Worm (Caenorhabditis elegans) whole organism, L4 larva: ENCODE measurements around the gene tag-280.

Source experiments
- T26A8.4 ChIP-seq: fragments of 200-800 bp; sonication (Bioruptor generic); IDR thresholded peaks from 2 replicates; pipeline ENCODE4 v1.3.6; 2022; ENCODE audit warnings: missing genetic modification characterization, missing compliant biosample characterization
- ceh-20 ChIP-seq: fragments of 200-800 bp; sonication (Bioruptor generic); IDR thresholded peaks from 2 replicates; pipeline ENCODE4 v1.3.6; 2022; ENCODE audit warnings: missing genetic modification reagents, missing genetic modification characterization, missing compliant biosample characterization
- ceh-28 ChIP-seq: fragments of 150-350 bp; optimal IDR thresholded peaks from 2 replicates; lab custom pipeline; 2014; ENCODE audit warnings: missing biosample characterization, missing genetic modification reagents, missing genetic modification characterization
- ceh-32 ChIP-seq: sonication (generic microtip); optimal IDR thresholded peaks from 2 replicates; lab custom pipeline; 2016; ENCODE audit warnings: mild to moderate bottlenecking, missing genetic modification characterization, missing compliant biosample characterization; ENCODE audit not compliant: poor library complexity
- cey-2 ChIP-seq: sonication (generic microtip); optimal IDR thresholded peaks from 3 replicates; lab custom pipeline; 2017; ENCODE audit warnings: missing genetic modification characterization, mild to moderate bottlenecking, missing compliant biosample characterization, antibody characterized with exemption, borderline replicate concordance; ENCODE audit not compliant: insufficient read depth
- daf-12 ChIP-seq: fragments of 150-350 bp; optimal IDR thresholded peaks from 2 replicates; lab custom pipeline; 2014; ENCODE audit warnings: missing biosample characterization, missing genetic modification reagents, missing genetic modification characterization
- daf-16 ChIP-seq, 3 experiments: sonication (generic microtip); optimal IDR thresholded peaks; 2 replicates each; lab custom pipeline; 2016 to 2017; ENCODE audit warnings: missing genetic modification characterization in 3 of 3, missing genetic modification reagents in 3 of 3, mild to moderate bottlenecking in 2 of 3, missing compliant biosample characterization in 2 of 3, missing biosample characterization in 1 of 3, moderate library complexity in 1 of 3
- daf-8 ChIP-seq: fragments of 200-800 bp; sonication (Bioruptor generic); IDR thresholded peaks from 2 replicates; pipeline ENCODE4 v1.3.6; 2022; ENCODE audit warnings: missing genetic modification characterization, missing compliant biosample characterization
- dmd-6 ChIP-seq: fragments of 200-800 bp; sonication (Bioruptor generic); IDR thresholded peaks from 2 replicates; pipeline ENCODE4 v1.3.6; 2022; ENCODE audit warnings: missing genetic modification reagents, missing genetic modification characterization, missing compliant biosample characterization
- dmd-9 ChIP-seq: fragments of 200-800 bp; sonication (Bioruptor generic); IDR thresholded peaks from 2 replicates; pipeline ENCODE4 v1.3.6; 2022; ENCODE audit warnings: missing genetic modification reagents, missing genetic modification characterization, missing compliant biosample characterization
- dve-1 ChIP-seq: sonication (generic microtip); optimal IDR thresholded peaks from 2 replicates; lab custom pipeline; 2017; ENCODE audit warnings: antibody characterized with exemption, mild to moderate bottlenecking, missing genetic modification characterization, missing compliant biosample characterization; ENCODE audit not compliant: insufficient read depth
- hif-1 ChIP-seq, 2 experiments: sonication (generic microtip); optimal IDR thresholded peaks; 2 replicates each; lab custom pipeline; 2016 to 2017; ENCODE audit warnings: missing compliant biosample characterization in 2 of 2, missing genetic modification characterization in 2 of 2, missing genetic modification reagents in 2 of 2, missing genotype in 2 of 2, mild to moderate bottlenecking in 1 of 2
- hlh-11 ChIP-seq: fragments of 200-800 bp; sonication (Bioruptor generic); optimal IDR thresholded peaks from 2 replicates; lab custom pipeline; 2018; ENCODE audit warnings: mild to moderate bottlenecking, missing genetic modification characterization, missing compliant biosample characterization
- lsy-2 ChIP-seq, 2 experiments: fragments of 150-350 bp in 1 of 2; sonication (generic microtip) in 1 of 2; optimal IDR thresholded peaks; 2 replicates each; lab custom pipeline; 2014 to 2017; ENCODE audit warnings: missing biosample characterization in 2 of 2, missing genetic modification characterization in 2 of 2
- mep-1 ChIP-seq: fragments of 150-350 bp; sonication (generic microtip); optimal IDR thresholded peaks from 3 replicates; lab custom pipeline; 2014; ENCODE audit warnings: missing biosample characterization, missing genetic modification characterization
- mes-2 ChIP-seq: sonication (generic microtip); optimal IDR thresholded peaks from 2 replicates; lab custom pipeline; 2016; ENCODE audit warnings: missing genotype, mild to moderate bottlenecking, missing genetic modification characterization, missing compliant biosample characterization; ENCODE audit not compliant: poor library complexity, severe bottlenecking
- nhr-102 ChIP-seq: sonication (generic microtip); optimal IDR thresholded peaks from 2 replicates; lab custom pipeline; 2016; ENCODE audit warnings: mild to moderate bottlenecking, missing genetic modification characterization, moderate library complexity, missing compliant biosample characterization
- nhr-237 ChIP-seq: sonication (generic microtip); optimal IDR thresholded peaks from 2 replicates; lab custom pipeline; 2017; ENCODE audit warnings: missing biosample characterization, missing genetic modification characterization
- nhr-28 ChIP-seq: fragments of 150-350 bp; optimal IDR thresholded peaks from 2 replicates; lab custom pipeline; 2014; ENCODE audit warnings: missing biosample characterization, missing genetic modification characterization
- nhr-6 ChIP-seq: fragments of 150-350 bp; optimal IDR thresholded peaks from 2 replicates; lab custom pipeline; 2014; ENCODE audit warnings: missing biosample characterization, missing genetic modification characterization
- nhr-77 ChIP-seq: fragments of 150-350 bp; optimal IDR thresholded peaks from 2 replicates; lab custom pipeline; 2014; ENCODE audit warnings: missing biosample characterization, missing genetic modification characterization
- php-3 ChIP-seq: fragments of 200-800 bp; sonication (Bioruptor generic); IDR thresholded peaks from 2 replicates; pipeline ENCODE4 v1.3.6; 2022; ENCODE audit warnings: missing genetic modification reagents, missing genetic modification characterization, missing compliant biosample characterization
- pqm-1 ChIP-seq: sonication (generic microtip); optimal IDR thresholded peaks from 2 replicates; lab custom pipeline; 2017; ENCODE audit warnings: missing biosample characterization, missing genetic modification characterization
- snpc-4 ChIP-seq: fragments of 150-350 bp; optimal IDR thresholded peaks from 2 replicates; lab custom pipeline; 2014; ENCODE audit warnings: missing biosample characterization, missing genetic modification characterization
- spr-1 ChIP-seq: sonication (generic microtip); optimal IDR thresholded peaks from 2 replicates; lab custom pipeline; 2016; ENCODE audit warnings: mild to moderate bottlenecking, missing genetic modification characterization, missing compliant biosample characterization
- unc-39 ChIP-seq: sonication (generic microtip); optimal IDR thresholded peaks from 2 replicates; lab custom pipeline; 2017; ENCODE audit warnings: missing biosample characterization, missing genetic modification characterization
- unc-62 ChIP-seq, 3 experiments: fragments of 150-350 bp in 1 of 3; sonication (generic microtip); optimal IDR thresholded peaks in 2 of 3; peaks in 1 of 3; 1 replicate in 1 of 3; 2 replicates in 2 of 3; lab custom pipeline; 2014 to 2017; ENCODE audit warnings: missing biosample characterization in 3 of 3, missing genetic modification characterization in 3 of 3, missing genetic modification reagents in 3 of 3, missing genotype in 1 of 3
- vab-7 ChIP-seq: fragments of 200-800 bp; sonication (Bioruptor generic); IDR thresholded peaks from 2 replicates; pipeline ENCODE4 v1.3.6; 2022; ENCODE audit warnings: missing genetic modification reagents, missing genetic modification characterization, missing compliant biosample characterization
- zag-1 ChIP-seq: fragments of 150-350 bp; optimal IDR thresholded peaks from 2 replicates; lab custom pipeline; 2014; ENCODE audit warnings: missing biosample characterization, missing genetic modification characterization

The tag-280 gene

DNA sequence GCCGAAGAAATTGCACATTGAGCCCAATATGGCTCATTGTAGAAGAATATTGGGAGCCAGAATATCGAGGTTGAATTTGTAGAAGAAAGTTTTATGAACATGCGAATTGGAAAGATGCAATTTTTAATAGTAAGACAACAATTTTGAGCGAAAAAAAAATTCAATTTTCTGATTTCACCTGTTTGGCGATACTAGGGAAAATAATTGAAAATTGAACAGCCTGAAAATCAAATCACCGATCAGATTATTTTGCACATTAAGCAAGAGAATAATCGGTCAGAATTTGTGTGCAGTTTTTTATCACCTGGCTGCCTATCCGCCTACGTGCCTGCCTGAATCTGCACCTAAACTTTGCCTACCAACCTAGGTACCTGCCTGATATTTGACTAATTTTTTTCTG, 40.0 kb upstream of the tag-280 start, which contains the start of gene sre-26:
sre-26 (minus strand) TSS at position 101 of the 400 bp plus-strand sequence.
- TF ChIP-seq nhr-237 (tag; lab: Kevin White, UChicago) (no peak), unc-39 (tag; lab: Kevin White, UChicago) (no peak), snpc-4 (no peak), T26A8.4 (GFP tag; lab: Robert Waterston, UW) (no peak), zag-1 (tag; lab: Kevin White, UChicago) (no peak)

DNA sequence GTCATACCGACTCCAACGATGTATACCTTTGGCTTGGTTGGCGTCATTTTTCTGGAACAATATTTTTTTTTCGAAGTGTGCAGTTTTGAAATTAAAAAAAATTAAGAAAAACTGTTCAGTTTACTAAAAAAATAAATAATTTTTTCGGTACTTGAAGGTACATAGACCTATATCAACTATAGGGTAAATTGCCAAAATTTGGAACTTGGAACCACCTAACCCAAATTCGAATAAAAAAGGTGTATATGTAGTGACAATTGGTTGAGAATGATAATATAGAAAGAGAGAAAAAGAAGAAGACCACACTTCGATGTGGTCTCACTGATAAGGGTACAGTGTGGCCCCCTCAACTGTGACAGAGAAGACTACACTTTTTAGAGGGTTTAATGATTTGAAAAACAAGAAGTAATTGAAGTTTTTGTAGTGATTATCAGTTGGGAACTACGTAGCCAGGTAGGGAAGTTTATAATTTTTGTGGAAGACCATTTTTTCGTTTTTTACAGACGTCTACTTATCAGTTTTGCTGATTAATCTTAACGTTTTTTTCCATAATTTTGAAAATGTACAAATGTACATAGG, 34.7 kb upstream of the tag-280 start, which contains the start of gene daf-22:
daf-22 (minus strand) TSS at position 51 of the 579 bp plus-strand sequence.
- TF ChIP-seq dmd-9 (GFP tag; lab: Robert Waterston, UW) (no peak), lsy-2 (tag; optimal IDR thresholded peaks at IDR 0.05; lab: Kevin White, UChicago) (peak in 1 of 2 experiments; percentile 40), nhr-6 (tag; lab: Kevin White, UChicago) (peak; percentile 36), daf-16 (GFP tag; optimal IDR thresholded peaks at IDR 0.05; lab: Kevin White, UChicago) (no peak), daf-16 (tag; optimal IDR thresholded peaks at IDR 0.05; lab: Kevin White, UChicago) (peak; percentile 75), nhr-77 (peak; percentile 72), unc-62 (GFP tag; optimal IDR thresholded peaks at IDR 0.05 in 1 of 2; lab: Kevin White, UChicago) (no peak), unc-62 (tag; optimal IDR thresholded peaks at IDR 0.05; lab: Kevin White, UChicago) (no peak), ceh-28 (tag; lab: Kevin White, UChicago) (no peak), pqm-1 (tag; lab: Kevin White, UChicago) (peak; percentile 76), ceh-32 (tag; lab: Kevin White, UChicago) (no peak), vab-7 (GFP tag; lab: Robert Waterston, UW) (no peak), nhr-28 (tag; lab: Kevin White, UChicago) (peak; percentile 100), cey-2 (tag; lab: Kevin White, UChicago) (peak; percentile 40), nhr-102 (tag; lab: Kevin White, UChicago) (peak; percentile 6), dmd-6 (GFP tag; lab: Robert Waterston, UW) (peak; percentile 74), daf-8 (no peak), hlh-11 (tag; lab: Kevin White, UChicago) (peak; percentile 70), mes-2 (tag; lab: Kevin White, UChicago) (peak; percentile 45), dve-1 (peak; percentile 93), daf-12 (tag; lab: Kevin White, UChicago) (no peak), spr-1 (tag; lab: Kevin White, UChicago) (no peak), mep-1 (tag; lab: Kevin White, UChicago) (peak; percentile 53)

DNA sequence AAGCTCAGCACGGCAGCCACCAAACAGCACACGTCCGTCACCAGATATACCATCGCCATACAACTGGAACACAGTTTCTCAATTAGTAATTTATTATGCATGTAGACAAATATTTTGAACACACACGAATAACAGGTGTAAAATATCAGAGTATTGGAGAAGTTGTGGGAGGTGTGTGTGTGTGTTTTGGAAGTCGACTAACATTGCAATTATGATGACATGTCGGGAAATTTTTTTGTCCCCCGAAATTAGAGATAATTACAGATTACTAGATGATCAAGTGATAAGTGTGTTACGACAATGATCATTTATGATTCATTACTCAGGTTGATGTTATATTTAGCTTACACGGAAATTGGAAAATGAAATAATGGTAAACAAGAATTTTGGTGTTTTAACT, 30.7 kb upstream of the tag-280 start, which contains the start of gene Y57A10C.8:
Y57A10C.8 (minus strand) TSS at position 101 of the 400 bp plus-strand sequence.
- TF ChIP-seq hif-1 (tag; optimal IDR thresholded peaks at IDR 0.05; lab: Kevin White, UChicago), result no peak
- TF ChIP-seq unc-62 (GFP tag; optimal IDR thresholded peaks at IDR 0.05 in 1 of 2; lab: Kevin White, UChicago), result peak in 1 of 2 experiments; percentile 8
- no peak for TF ChIP-seq unc-62 (tag; optimal IDR thresholded peaks at IDR 0.05; lab: Kevin White, UChicago)
- TF ChIP-seq zag-1 (tag; lab: Kevin White, UChicago), result no peak
- no peak for TF ChIP-seq ceh-20

DNA sequence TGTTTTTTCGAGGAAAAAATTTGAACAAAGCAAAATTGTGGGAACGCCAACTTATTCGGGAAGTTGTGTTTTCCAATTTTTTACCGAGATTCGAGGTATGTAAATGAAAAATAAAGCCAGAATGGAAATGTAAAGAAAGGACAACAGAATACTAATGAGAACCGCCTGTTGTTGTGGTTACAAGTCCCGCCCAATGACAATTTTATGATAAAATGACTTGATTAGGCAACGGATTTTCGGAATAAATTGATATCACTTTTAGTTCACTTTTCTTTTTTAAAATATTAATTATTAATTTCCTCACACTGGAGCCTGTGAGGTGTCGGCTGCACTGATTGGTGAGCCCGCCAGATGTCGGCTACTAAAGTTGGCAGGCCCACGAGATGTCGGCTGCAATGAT, 28.1 kb upstream of the tag-280 start, which contains the start of gene dct-12:
dct-12 (minus strand) TSS at position 101 of the 400 bp plus-strand sequence.
- TF ChIP-seq php-3 (GFP tag; lab: Robert Waterston, UW) (no peak), unc-62 (GFP tag; optimal IDR thresholded peaks at IDR 0.05 in 1 of 2; lab: Kevin White, UChicago) (peak in 1 of 2 experiments; percentile 70), unc-62 (tag; optimal IDR thresholded peaks at IDR 0.05; lab: Kevin White, UChicago) (no peak)
